Worm (Caenorhabditis elegans): ENCODE measurements around the gene srw-59.

- TF ChIP-seq sdc-2 (tag; optimal IDR thresholded peaks at IDR 0.05) (no peak), nhr-11 (tag; optimal IDR thresholded peaks at IDR 0.05) (no peak), fkh-10 (GFP tag; optimal IDR thresholded peaks at IDR 0.05) (no peak), ceh-6 (GFP tag; optimal IDR thresholded peaks at IDR 0.05) (no peak), sox-2 (GFP tag; IDR thresholded peaks at IDR 0.05) (no peak), ceh-31 (tag; optimal IDR thresholded peaks at IDR 0.05) (no peak), Y22D7AL.16 (tag; optimal IDR thresholded peaks at IDR 0.05) (no peak), unc-3 (GFP tag; conservative IDR thresholded peaks at IDR 0.05) (no peak), unc-3 (tag; optimal IDR thresholded peaks at IDR 0.05) (no peak), fax-1 (tag; optimal IDR thresholded peaks at IDR 0.05) (no peak), pag-3 (tag; optimal IDR thresholded peaks at IDR 0.05; ENCODE audit: borderline replicate concordance) (no peak)
These were observed 37.3 kb upstream of the srw-59 start, which contains the start of gene F36G9.15 for ce11 chrV:15988074-15988473.

All from whole organism, late embryonic.